Fruit fly (Drosophila melanogaster) whole organism, embryonic: ENCODE results near the gene Or67d.

Experiments
- Adf1 ChIP-seq: fragments of 200-800 bp; sonication (Bioruptor generic); IDR thresholded peaks from 2 replicates; pipeline ENCODE4 v1.3.6; 2022; ENCODE audit warnings: missing biosample characterization, missing genetic modification characterization
- Aef1 ChIP-seq: fragments of 200-800 bp; sonication (Bioruptor generic); IDR thresholded peaks from 3 replicates; pipeline ENCODE4 v1.3.6; 2022; ENCODE audit warnings: missing biosample characterization, missing genetic modification characterization
- BEAF-32 ChIP-seq: fragments of 200-800 bp; sonication (Bioruptor generic); optimal IDR thresholded peaks from 3 replicates; lab custom pipeline; 2017; ENCODE audit warnings: missing biosample characterization, missing genetic modification characterization, mild to moderate bottlenecking, moderate library complexity, missing genetic modification reagents
- CG10209 ChIP-seq: fragments of 200-800 bp; sonication (Bioruptor generic); optimal IDR thresholded peaks from 3 replicates; lab custom pipeline; 2017; ENCODE audit warnings: missing biosample characterization, mild to moderate bottlenecking, missing genetic modification characterization, missing genetic modification reagents
- CG10267 ChIP-seq: fragments of 200-800 bp; sonication (Bioruptor generic); optimal IDR thresholded peaks from 2 replicates; lab custom pipeline; 2018; ENCODE audit warnings: missing biosample characterization, mild to moderate bottlenecking, missing genetic modification characterization, moderate library complexity
- CG10321 ChIP-seq: fragments of 200-800 bp; sonication (Bioruptor generic); IDR thresholded peaks from 2 replicates; pipeline ENCODE4 v1.3.6; 2022; ENCODE audit warnings: missing biosample characterization, missing genetic modification characterization
- CG10462 ChIP-seq: fragments of 200-800 bp; sonication (Bioruptor generic); optimal IDR thresholded peaks from 2 replicates; lab custom pipeline; 2016; ENCODE audit warnings: missing biosample characterization, missing genetic modification characterization
- CG12236 ChIP-seq: fragments of 200-800 bp; sonication (Bioruptor generic); optimal IDR thresholded peaks from 2 replicates; lab custom pipeline; 2016; ENCODE audit warnings: missing biosample characterization, missing genetic modification characterization
- CG14014 ChIP-seq: fragments of 200-800 bp; sonication (Bioruptor generic); IDR thresholded peaks from 2 replicates; pipeline ENCODE4 v1.3.6; 2022; ENCODE audit warnings: missing biosample characterization, missing genetic modification characterization
- CG14965 ChIP-seq: fragments of 200-800 bp; sonication (Bioruptor generic); optimal IDR thresholded peaks from 2 replicates; lab custom pipeline; 2016; ENCODE audit warnings: missing biosample characterization, missing genetic modification characterization, borderline replicate concordance
- CG15601 ChIP-seq: fragments of 200-800 bp; sonication (Bioruptor generic); optimal IDR thresholded peaks from 3 replicates; lab custom pipeline; 2019; ENCODE audit warnings: missing biosample characterization, mild to moderate bottlenecking, missing genetic modification characterization, moderate library complexity
- CG15696 ChIP-seq: fragments of 200-800 bp; sonication (Bioruptor generic); optimal IDR thresholded peaks from 2 replicates; lab custom pipeline; 2019; ENCODE audit warnings: missing biosample characterization, mild to moderate bottlenecking, missing genetic modification characterization, moderate library complexity
- CG1602 ChIP-seq: fragments of 200-800 bp; sonication (Bioruptor generic); optimal IDR thresholded peaks from 3 replicates; lab custom pipeline; 2016; ENCODE audit warnings: missing biosample characterization, missing genetic modification characterization
- CG16813 ChIP-seq: fragments of 200-800 bp; sonication (Bioruptor generic); IDR thresholded peaks from 3 replicates; pipeline ENCODE4 v1.3.6; 2022; ENCODE audit warnings: missing biosample characterization, missing genetic modification characterization; ENCODE audit not compliant: partially characterized antibody
- CG18599 ChIP-seq: fragments of 200-800 bp; sonication (Bioruptor generic); optimal IDR thresholded peaks from 3 replicates; lab custom pipeline; 2017; ENCODE audit warnings: missing biosample characterization, missing genetic modification characterization, mild to moderate bottlenecking, moderate library complexity, missing genetic modification reagents
- CG18619 ChIP-seq: fragments of 200-800 bp; sonication (Bioruptor generic); optimal IDR thresholded peaks from 3 replicates; lab custom pipeline; 2017; ENCODE audit warnings: missing biosample characterization, mild to moderate bottlenecking, missing genetic modification characterization
- CG32772 ChIP-seq: fragments of 200-800 bp; sonication (Bioruptor generic); IDR thresholded peaks from 2 replicates; pipeline ENCODE4 v1.3.6; 2022; ENCODE audit warnings: missing biosample characterization, missing genetic modification characterization
- CG3407 ChIP-seq: fragments of 200-800 bp; sonication (Bioruptor generic); optimal IDR thresholded peaks from 2 replicates; lab custom pipeline; 2018; ENCODE audit warnings: missing biosample characterization, mild to moderate bottlenecking, missing genetic modification characterization
- CG34376 ChIP-seq: fragments of 200-800 bp; sonication (Bioruptor generic); optimal IDR thresholded peaks from 2 replicates; lab custom pipeline; 2018; ENCODE audit warnings: missing biosample characterization, mild to moderate bottlenecking, missing genetic modification characterization
- CG4424 ChIP-seq: fragments of 200-800 bp; sonication (Bioruptor generic); optimal IDR thresholded peaks from 3 replicates; lab custom pipeline; 2016; ENCODE audit warnings: missing biosample characterization, missing genetic modification characterization
- CG5245 ChIP-seq: fragments of 200-800 bp; sonication (Bioruptor generic); optimal IDR thresholded peaks from 3 replicates; lab custom pipeline; 2016; ENCODE audit warnings: missing biosample characterization, missing genetic modification characterization
- CG5953 ChIP-seq: fragments of 200-800 bp; sonication (Bioruptor generic); IDR thresholded peaks from 2 replicates; pipeline ENCODE4 v1.3.6; 2022; ENCODE audit warnings: missing biosample characterization, missing genetic modification characterization
- CG6813 ChIP-seq: fragments of 200-800 bp; sonication (Bioruptor generic); optimal IDR thresholded peaks from 2 replicates; lab custom pipeline; 2017; ENCODE audit warnings: missing biosample characterization, missing genetic modification characterization, mild to moderate bottlenecking, moderate library complexity, missing genetic modification reagents
- CG7786 ChIP-seq: fragments of 200-800 bp; sonication (Bioruptor generic); optimal IDR thresholded peaks from 2 replicates; lab custom pipeline; 2016; ENCODE audit warnings: missing biosample characterization, missing genetic modification characterization
- CG8924 ChIP-seq: fragments of 200-800 bp; optimal IDR thresholded peaks from 3 replicates; lab custom pipeline; 2019; ENCODE audit warnings: missing biosample characterization, mild to moderate bottlenecking, missing genetic modification characterization, moderate library complexity
- CTCF ChIP-seq: fragments of 200-800 bp; sonication (Bioruptor generic); optimal IDR thresholded peaks from 2 replicates; lab custom pipeline; 2017; ENCODE audit warnings: missing biosample characterization, mild to moderate bottlenecking, missing genetic modification characterization, moderate library complexity
- Dad ChIP-seq: fragments of 200-800 bp; sonication (Bioruptor generic); optimal IDR thresholded peaks from 3 replicates; lab custom pipeline; 2016; ENCODE audit warnings: missing biosample characterization, missing genetic modification characterization
- MBD-R2 ChIP-seq: fragments of 200-800 bp; sonication (Bioruptor generic); IDR thresholded peaks from 2 replicates; pipeline ENCODE4 v1.3.6; 2022; ENCODE audit warnings: missing biosample characterization, missing genetic modification characterization
- Meics ChIP-seq: fragments of 200-800 bp; sonication (Bioruptor generic); optimal IDR thresholded peaks from 2 replicates; lab custom pipeline; 2017; ENCODE audit warnings: missing biosample characterization, mild to moderate bottlenecking, missing genetic modification characterization
- Mrtf ChIP-seq: fragments of 200-800 bp; sonication (Bioruptor generic); IDR thresholded peaks from 3 replicates; pipeline ENCODE4 v1.3.6; 2022; ENCODE audit warnings: missing biosample characterization, missing genetic modification characterization
- Nf-YC ChIP-seq: fragments of 200-800 bp; optimal IDR thresholded peaks from 3 replicates; lab custom pipeline; 2019; ENCODE audit warnings: missing biosample characterization, mild to moderate bottlenecking, missing genetic modification characterization, moderate library complexity
- Optix ChIP-seq: fragments of 200-800 bp; sonication (Bioruptor generic); IDR thresholded peaks from 3 replicates; pipeline ENCODE4 v1.3.6; 2022; ENCODE audit warnings: missing biosample characterization, missing genetic modification characterization
- Xbp1 ChIP-seq: fragments of 200-800 bp; sonication (Bioruptor generic); optimal IDR thresholded peaks from 3 replicates; lab custom pipeline; 2016; ENCODE audit warnings: missing biosample characterization, mild to moderate bottlenecking, missing genetic modification characterization
- abd-A ChIP-seq: fragments of 200-800 bp; sonication (Bioruptor generic); optimal IDR thresholded peaks from 3 replicates; lab custom pipeline; 2019; ENCODE audit warnings: missing biosample characterization, mild to moderate bottlenecking, missing genetic modification characterization, moderate library complexity
- bbx ChIP-seq: fragments of 200-800 bp; sonication (Bioruptor generic); IDR thresholded peaks from 2 replicates; pipeline ENCODE4 v1.3.6; 2022; ENCODE audit warnings: missing biosample characterization, missing genetic modification characterization; ENCODE audit not compliant: partially characterized antibody
- chinmo ChIP-seq: fragments of 200-800 bp; sonication (Bioruptor generic); IDR thresholded peaks from 4 replicates; pipeline ENCODE4 v1.3.6; 2022; ENCODE audit warnings: missing biosample characterization, missing genetic modification characterization; ENCODE audit not compliant: partially characterized antibody
- crp ChIP-seq, 2 experiments: fragments of 200-800 bp; sonication (Bioruptor generic); optimal IDR thresholded peaks; 2 replicates in 1 of 2; 3 replicates in 1 of 2; lab custom pipeline; 2017; ENCODE audit warnings: missing biosample characterization in 2 of 2, missing genetic modification characterization in 2 of 2, mild to moderate bottlenecking in 1 of 2, moderate library complexity in 1 of 2
- dm ChIP-seq: fragments of 200-800 bp; sonication (Bioruptor generic); optimal IDR thresholded peaks from 3 replicates; lab custom pipeline; 2016; ENCODE audit warnings: missing biosample characterization, missing genetic modification characterization
- gsb-n ChIP-seq: fragments of 200-800 bp; sonication (Bioruptor generic); optimal IDR thresholded peaks from 3 replicates; lab custom pipeline; 2018; ENCODE audit warnings: missing biosample characterization, mild to moderate bottlenecking, missing genetic modification characterization
- insv ChIP-seq, 2 experiments: fragments of 200-800 bp; sonication (Bioruptor generic); optimal IDR thresholded peaks; 3 replicates each; lab custom pipeline; 2016 to 2018; ENCODE audit warnings: missing biosample characterization in 2 of 2, missing genetic modification characterization in 2 of 2
- ken ChIP-seq: fragments of 200-800 bp; sonication (Bioruptor generic); IDR thresholded peaks from 3 replicates; pipeline ENCODE4 v1.3.6; 2022; ENCODE audit warnings: missing biosample characterization, missing genetic modification characterization
- nerfin-1 ChIP-seq: fragments of 200-800 bp; sonication (Bioruptor generic); optimal IDR thresholded peaks from 3 replicates; lab custom pipeline; 2019; ENCODE audit warnings: missing biosample characterization, mild to moderate bottlenecking, missing genetic modification characterization, moderate library complexity
- nerfin-2 ChIP-seq: fragments of 200-800 bp; sonication (Bioruptor generic); IDR thresholded peaks from 2 replicates; pipeline ENCODE4 v1.3.6; 2022; ENCODE audit warnings: missing biosample characterization, missing genetic modification characterization; ENCODE audit not compliant: partially characterized antibody
- onecut ChIP-seq: fragments of 200-800 bp; sonication (Bioruptor generic); IDR thresholded peaks from 2 replicates; pipeline ENCODE4 v1.3.6; 2022; ENCODE audit warnings: missing biosample characterization, missing genetic modification characterization
- otp ChIP-seq: fragments of 200-800 bp; sonication (Bioruptor generic); IDR thresholded peaks from 3 replicates; pipeline ENCODE4, ENCODE4 v1.3.6; 2022; ENCODE audit warnings: missing biosample characterization, missing genetic modification characterization
- pho ChIP-seq: fragments of 200-800 bp; sonication (Bioruptor generic); optimal IDR thresholded peaks from 2 replicates; lab custom pipeline; 2016; ENCODE audit warnings: missing biosample characterization, missing genetic modification characterization
- salm ChIP-seq: fragments of 200-800 bp; sonication (Bioruptor generic); optimal IDR thresholded peaks from 2 replicates; lab custom pipeline; 2018; ENCODE audit warnings: missing biosample characterization, mild to moderate bottlenecking, missing genetic modification characterization
- sob ChIP-seq: fragments of 200-800 bp; sonication (Bioruptor generic); IDR thresholded peaks from 2 replicates; pipeline ENCODE4 v1.3.6; 2022; ENCODE audit warnings: missing biosample characterization, missing genetic modification characterization
- sr ChIP-seq: fragments of 200-800 bp; sonication (Bioruptor generic); IDR thresholded peaks from 3 replicates; pipeline ENCODE4 v1.3.6; 2022; ENCODE audit warnings: missing biosample characterization, missing genetic modification characterization
- stwl ChIP-seq: fragments of 200-800 bp; sonication (Bioruptor generic); optimal IDR thresholded peaks from 3 replicates; lab custom pipeline; 2018; ENCODE audit warnings: missing biosample characterization, mild to moderate bottlenecking, missing genetic modification characterization, moderate library complexity
- unc-4 ChIP-seq: fragments of 200-800 bp; sonication (Bioruptor generic); IDR thresholded peaks from 2 replicates; pipeline ENCODE4 v1.3.6; 2022; ENCODE audit warnings: missing biosample characterization, missing genetic modification characterization; ENCODE audit not compliant: partially characterized antibody
- zen ChIP-seq: fragments of 200-800 bp; sonication (Bioruptor generic); optimal IDR thresholded peaks from 3 replicates; lab custom pipeline; 2018; ENCODE audit warnings: missing biosample characterization, mild to moderate bottlenecking, missing genetic modification characterization, moderate library complexity

Or67d gene

DNA sequence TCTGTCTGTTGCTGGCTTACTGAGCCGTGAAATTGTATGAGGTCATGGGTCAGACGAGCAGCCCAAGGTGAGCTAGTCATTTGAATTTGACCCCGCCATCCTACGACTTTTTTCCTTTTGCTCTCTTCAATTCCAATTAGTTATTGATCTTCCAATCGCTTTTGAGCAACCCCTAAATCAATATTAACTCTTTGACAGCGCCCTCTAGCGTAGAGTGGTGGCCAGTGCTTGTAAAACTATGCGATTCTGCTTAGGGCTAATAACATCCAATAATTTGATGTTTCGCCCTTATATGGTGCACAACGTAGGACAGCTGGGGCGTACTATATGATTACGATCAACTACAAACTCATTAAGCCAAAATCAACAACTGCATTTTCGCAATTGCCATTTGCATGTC, 8.8 kb downstream of the Or67d start (continued):
- TF ChIP-seq CG34376 (GFP tag; lab: Kevin White, UChicago) (no peak), Meics (GFP tag; lab: Kevin White, UChicago) (no peak), CG4424 (GFP tag; lab: Kevin White, UChicago) (no peak), CG5245 (GFP tag; lab: Kevin White, UChicago) (peak; percentile 1), nerfin-2 (GFP tag; lab: Robert Waterston, UW) (no peak), Xbp1 (GFP tag; lab: Kevin White, UChicago) (no peak), otp (no peak), unc-4 (GFP tag; lab: Robert Waterston, UW) (no peak), gsb-n (no peak), CG6813 (no peak), sr (GFP tag; lab: Robert Waterston, UW) (no peak), CG8924 (tag; lab: Kevin White, UChicago) (no peak), MBD-R2 (GFP tag; lab: Robert Waterston, UW) (no peak), insv (GFP tag; optimal IDR thresholded peaks at IDR 0.05; lab: Kevin White, UChicago) (peak in 1 of 2 experiments; percentile 77), crp (GFP tag; optimal IDR thresholded peaks at IDR 0.05; lab: Kevin White, UChicago) (no peak), CG10321 (GFP tag; lab: Robert Waterston, UW) (no peak), CG10462 (GFP tag; lab: Kevin White, UChicago) (no peak), pho (no peak), CG14014 (no peak), bbx (no peak), CG16813 (no peak), Dad (no peak), Aef1 (GFP tag; lab: Robert Waterston, UW) (no peak), Mrtf (GFP tag; lab: Robert Waterston, UW) (0 out of 3 replicates have a peak, but pooled peaks have one; percentile 6), CG15601 (no peak), CG5953 (GFP tag; lab: Robert Waterston, UW) (no peak), nerfin-1 (tag; lab: Kevin White, UChicago) (no peak), sob (no peak), CG18599 (no peak), Adf1 (GFP tag; lab: Robert Waterston, UW) (no peak), CTCF (GFP tag; lab: Kevin White, UChicago) (peak; percentile 88), CG10209 (GFP tag; lab: Kevin White, UChicago) (no peak), CG1602 (no peak), ken (GFP tag; lab: Robert Waterston, UW) (no peak), abd-A (tag; lab: Kevin White, UChicago) (no peak), chinmo (GFP tag; lab: Robert Waterston, UW) (no peak), CG14965 (GFP tag; lab: Kevin White, UChicago) (peak; percentile 94), CG10267 (tag; lab: Kevin White, UChicago) (no peak), Nf-YC (tag; lab: Kevin White, UChicago) (peak; percentile 46), salm (tag; lab: Kevin White, UChicago) (no peak), stwl (tag; lab: Kevin White, UChicago) (peak; percentile 43), CG3407 (GFP tag; lab: Kevin White, UChicago) (no peak), CG7786 (no peak), dm (no peak), CG15696 (tag; lab: Kevin White, UChicago) (peak; percentile 54), CG32772 (GFP tag; lab: Robert Waterston, UW) (no peak), CG12236 (GFP tag; lab: Kevin White, UChicago) (no peak), onecut (GFP tag; lab: Robert Waterston, UW) (peak; percentile 69), zen (tag; lab: Kevin White, UChicago) (peak; percentile 71), Optix (GFP tag; lab: Robert Waterston, UW) (no peak), BEAF-32 (GFP tag; lab: Kevin White, UChicago) (no peak), CG18619 (no peak)
